Worm (Caenorhabditis elegans) whole organism, young adult: ENCODE data around the gene cnt-2.

Experiments
- ZK185.1 ChIP-seq: sonication (generic microtip); optimal IDR thresholded peaks from 2 replicates; lab custom pipeline; 2016; ENCODE audit warnings: mild to moderate bottlenecking, missing genetic modification characterization, missing compliant biosample characterization; ENCODE audit not compliant: poor library complexity, severe bottlenecking
- ama-1 ChIP-seq, 3 experiments: fragments of 150-350 bp in 1 of 3; sonication (generic microtip) in 2 of 3; optimal IDR thresholded peaks; 2 replicates each; lab custom pipeline; 2014 to 2018; ENCODE audit warnings: missing biosample characterization in 2 of 3, missing genetic modification characterization in 2 of 3, missing genetic modification reagents in 2 of 3

- TF ChIP-seq ama-1 (optimal IDR thresholded peaks at IDR 0.05; lab: Kevin White, UChicago) (no peak), ama-1 (GFP tag; optimal IDR thresholded peaks at IDR 0.05; lab: Kevin White, UChicago) (no peak), ZK185.1 (no peak)
These were observed 63.3 kb downstream of the cnt-2 start for ce11 chrIII:10718078-10718477.
